Worm (Caenorhabditis elegans): ENCODE results near the gene F28H6.7.

DNA sequence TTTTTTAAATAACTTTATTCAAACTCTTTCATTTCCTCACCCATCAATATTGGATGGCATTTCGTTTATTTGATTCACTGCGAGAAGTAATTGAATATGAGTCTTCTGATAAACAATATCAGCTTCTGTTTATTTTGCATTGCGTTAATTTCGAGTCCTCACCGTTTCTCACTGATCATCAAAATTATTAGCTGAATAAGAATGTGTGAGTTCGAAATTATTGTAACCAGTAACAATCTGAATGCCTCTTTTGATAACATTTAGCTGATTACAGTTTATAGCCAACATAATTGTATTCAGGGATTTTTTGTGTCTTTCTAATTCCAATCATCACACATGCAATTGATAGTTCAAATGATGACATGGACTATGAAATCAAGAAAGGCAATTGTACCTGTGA, 30.7 kb upstream of the F28H6.7 start, which contains the start of gene F16B12.1:
- TF ChIP-seq nhr-11 (tag; optimal IDR thresholded peaks at IDR 0.05) = no peak
- no peak for TF ChIP-seq elt-4 (tag; optimal IDR thresholded peaks at IDR 0.05)
- no peak for TF ChIP-seq ahr-1 (tag; optimal IDR thresholded peaks at IDR 0.05)
- TF ChIP-seq ceh-31 (tag; optimal IDR thresholded peaks at IDR 0.05) = no peak
- no peak for TF ChIP-seq tbx-2 (tag; optimal IDR thresholded peaks at IDR 0.05)
- TF ChIP-seq lin-11 (tag; optimal IDR thresholded peaks at IDR 0.05) = no peak
- TF ChIP-seq nfya-1 (tag; optimal IDR thresholded peaks at IDR 0.05) = no peak
- no peak for TF ChIP-seq F13H6.1 (tag; optimal IDR thresholded peaks at IDR 0.05)

Measured in whole organism, late embryonic.